Worm (Caenorhabditis elegans): Measurements from ENCODE around the gene nlp-71.

- no peak for TF ChIP-seq ama-1 (optimal IDR thresholded peaks at IDR 0.05)
- TF ChIP-seq tbx-37 (GFP tag; conservative IDR thresholded peaks at IDR 0.05) = no peak
- no peak for TF ChIP-seq ets-7 (tag; optimal IDR thresholded peaks at IDR 0.05)
- TF ChIP-seq hnd-1 (tag; optimal IDR thresholded peaks at IDR 0.05) = no peak
- no peak for TF ChIP-seq tra-4 (tag; optimal IDR thresholded peaks at IDR 0.05)
- TF ChIP-seq F13C5.2 (tag; optimal IDR thresholded peaks at IDR 0.05) = peak; percentile 55
- TF ChIP-seq tbx-11 (GFP tag; IDR thresholded peaks at IDR 0.05) = no peak
- no peak for TF ChIP-seq scrt-1 (GFP tag; IDR thresholded peaks at IDR 0.05)
- TF ChIP-seq hmbx-1 (tag; optimal IDR thresholded peaks at IDR 0.05) = no peak
- no peak for TF ChIP-seq pes-1 (GFP tag; IDR thresholded peaks at IDR 0.05)
- TF ChIP-seq aly-1 (tag; optimal IDR thresholded peaks at IDR 0.05) = no peak
Measured at ce11 chrIV:6376473-6377115, 36.8 kb downstream of the nlp-71 start, which contains the start of the genes hrpf-2 and bli-6.

All from whole organism, early embryonic.